Worm (Caenorhabditis elegans): ENCODE results near the gene zip-11.

DNA sequence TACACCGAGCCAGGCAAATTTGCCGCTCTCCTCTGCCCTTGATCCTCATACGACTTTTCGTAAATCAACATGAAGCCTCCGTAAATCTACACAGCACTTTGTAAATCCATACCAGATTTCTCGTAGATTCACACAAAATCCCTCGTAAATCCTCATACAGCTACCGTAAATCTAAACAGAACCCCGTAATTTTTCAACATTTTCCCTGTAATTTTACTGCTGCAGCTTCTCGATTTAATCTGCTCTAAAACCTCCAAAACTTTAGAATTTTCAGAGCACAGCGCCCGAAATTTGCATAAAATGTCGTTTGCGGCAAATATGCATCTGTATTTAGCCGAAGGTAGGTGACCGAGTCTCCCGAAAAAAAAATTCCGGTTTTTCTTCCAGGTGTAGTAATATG, 43.7 kb downstream of the zip-11 start, which contains the start of gene F42A6.1:
- TF ChIP-seq efl-1 (GFP tag; optimal IDR thresholded peaks at IDR 0.05): no peak
- TF ChIP-seq K11D2.4 (GFP tag; IDR thresholded peaks at IDR 0.05): no peak
- no peak for TF ChIP-seq tbp1 (GFP tag; optimal IDR thresholded peaks at IDR 0.05)
- TF ChIP-seq dpff-1 (tag; optimal IDR thresholded peaks at IDR 0.05): no peak
- TF ChIP-seq lin-35 (GFP tag; optimal IDR thresholded peaks at IDR 0.05): no peak
- no peak for TF ChIP-seq ama-1 (optimal IDR thresholded peaks at IDR 0.05)
- TF ChIP-seq ama-1 (GFP tag; optimal IDR thresholded peaks at IDR 0.05): no peak
- no peak for TF ChIP-seq pbrm-1 (GFP tag; IDR thresholded peaks at IDR 0.05)
- TF ChIP-seq B0035.1 (tag; optimal IDR thresholded peaks at IDR 0.05): no peak
- no peak for TF ChIP-seq nhr-80 (tag; optimal IDR thresholded peaks at IDR 0.05)
- TF ChIP-seq unc-62 (GFP tag; optimal IDR thresholded peaks at IDR 0.05): no peak
- no peak for TF ChIP-seq nhr-27 (tag; optimal IDR thresholded peaks at IDR 0.05)

Measured in whole organism, young adult.